Fruit fly (Drosophila melanogaster) whole organism, adult: ENCODE data around the gene CG16713.

Experiments
- CG1620 ChIP-seq: fragments of 200-800 bp; sonication (Bioruptor generic); optimal IDR thresholded peaks from 2 replicates; lab custom pipeline; 2016; ENCODE audit warnings: missing biosample characterization, missing genetic modification characterization
- toe ChIP-seq: fragments of 200-800 bp; sonication (Bioruptor generic); optimal IDR thresholded peaks from 2 replicates; lab custom pipeline; 2016; ENCODE audit warnings: missing biosample characterization, missing genetic modification characterization

DNA sequence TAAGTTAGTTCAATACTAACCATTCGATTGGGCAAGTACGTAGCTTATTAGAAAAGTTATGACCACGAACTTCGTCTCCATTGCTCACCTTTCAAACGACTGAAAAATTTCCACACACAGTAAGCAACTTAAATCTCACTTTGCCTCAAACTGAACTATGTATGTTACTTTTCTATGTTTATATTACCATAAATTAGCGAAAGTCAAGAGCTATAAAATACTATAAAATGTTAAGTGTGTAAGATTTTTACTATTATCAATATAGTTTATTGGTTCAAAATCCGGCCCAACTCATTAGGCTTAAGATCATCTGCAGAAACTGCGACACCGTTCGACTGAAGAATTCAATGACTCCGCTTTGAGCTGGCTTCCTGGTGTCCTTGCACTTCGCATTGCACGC, 26.8 kb downstream of the CG16713 start, which contains the start of gene Sfp24Ba:
- TF ChIP-seq CG1620 (GFP tag; lab: Kevin White, UChicago), result no peak
- TF ChIP-seq toe, result no peak
